Fruit fly (Drosophila melanogaster) whole organism, embryonic: ENCODE data around the gene bmm.
A peak's percentile ranks its signal among the peaks of the same experiment; 100 is the strongest.

Experiments used
- CG10209 ChIP-seq: fragments of 200-800 bp; sonication (Bioruptor generic); optimal IDR thresholded peaks from 3 replicates; lab custom pipeline; 2017; ENCODE audit warnings: missing biosample characterization, mild to moderate bottlenecking, missing genetic modification characterization, missing genetic modification reagents
- CG10267 ChIP-seq: fragments of 200-800 bp; sonication (Bioruptor generic); optimal IDR thresholded peaks from 2 replicates; lab custom pipeline; 2018; ENCODE audit warnings: missing biosample characterization, mild to moderate bottlenecking, missing genetic modification characterization, moderate library complexity
- CG10959 ChIP-seq: fragments of 200-800 bp; sonication (Bioruptor generic); IDR thresholded peaks from 2 replicates; pipeline ENCODE4 v1.3.6; 2022; ENCODE audit warnings: missing biosample characterization, missing genetic modification characterization
- CG11247 ChIP-seq: fragments of 200-800 bp; sonication (Bioruptor generic); IDR thresholded peaks from 2 replicates; pipeline ENCODE4 v1.3.6; 2022; ENCODE audit warnings: missing biosample characterization, missing genetic modification characterization
- CG11456 ChIP-seq: fragments of 200-800 bp; sonication (Bioruptor generic); IDR thresholded peaks from 3 replicates; pipeline ENCODE4 v1.3.6; 2022; ENCODE audit warnings: missing biosample characterization, missing genetic modification characterization
- CG14860 ChIP-seq: fragments of 200-800 bp; sonication (Bioruptor generic); IDR thresholded peaks from 3 replicates; pipeline ENCODE4 v1.3.6; 2022; ENCODE audit warnings: missing biosample characterization, missing genetic modification characterization; ENCODE audit not compliant: partially characterized antibody
- CG17328 ChIP-seq: fragments of 200-800 bp; sonication (Bioruptor generic); IDR thresholded peaks from 2 replicates; pipeline ENCODE4 v1.3.6; 2022; ENCODE audit warnings: missing biosample characterization, missing genetic modification characterization
- CG17612 ChIP-seq: fragments of 200-800 bp; sonication (Bioruptor generic); IDR thresholded peaks from 2 replicates; pipeline ENCODE4 v1.3.6; 2022; ENCODE audit warnings: missing biosample characterization, missing genetic modification characterization
- CG30431 ChIP-seq: fragments of 200-800 bp; sonication (Bioruptor generic); optimal IDR thresholded peaks from 2 replicates; lab custom pipeline; 2017; ENCODE audit warnings: missing biosample characterization, missing genetic modification characterization
- CG3065 ChIP-seq: fragments of 200-800 bp; sonication (Bioruptor generic); optimal IDR thresholded peaks from 2 replicates; lab custom pipeline; 2016; ENCODE audit warnings: missing biosample characterization, missing genetic modification characterization
- CG32772 ChIP-seq: fragments of 200-800 bp; sonication (Bioruptor generic); IDR thresholded peaks from 2 replicates; pipeline ENCODE4 v1.3.6; 2022; ENCODE audit warnings: missing biosample characterization, missing genetic modification characterization
- CG3407 ChIP-seq: fragments of 200-800 bp; sonication (Bioruptor generic); optimal IDR thresholded peaks from 2 replicates; lab custom pipeline; 2018; ENCODE audit warnings: missing biosample characterization, mild to moderate bottlenecking, missing genetic modification characterization
- CG34376 ChIP-seq: fragments of 200-800 bp; sonication (Bioruptor generic); optimal IDR thresholded peaks from 2 replicates; lab custom pipeline; 2018; ENCODE audit warnings: missing biosample characterization, mild to moderate bottlenecking, missing genetic modification characterization
- CG3995 ChIP-seq: fragments of 200-800 bp; sonication (Bioruptor generic); optimal IDR thresholded peaks from 3 replicates; lab custom pipeline; 2016; ENCODE audit warnings: missing biosample characterization, missing genetic modification characterization
- CG4854 ChIP-seq: fragments of 200-800 bp; sonication (Bioruptor generic); optimal IDR thresholded peaks from 2 replicates; lab custom pipeline; 2016; ENCODE audit warnings: missing biosample characterization, missing genetic modification characterization, inconsistent platforms
- CG6854 ChIP-seq: fragments of 200-800 bp; sonication (Bioruptor generic); optimal IDR thresholded peaks from 3 replicates; lab custom pipeline; 2017; ENCODE audit warnings: missing biosample characterization, mild to moderate bottlenecking, missing genetic modification characterization
- CG7271 ChIP-seq: fragments of 200-800 bp; sonication (Bioruptor generic); optimal IDR thresholded peaks from 2 replicates; lab custom pipeline; 2018; ENCODE audit warnings: missing biosample characterization, mild to moderate bottlenecking, missing genetic modification characterization, moderate library complexity
- CTCF ChIP-seq: fragments of 200-800 bp; sonication (Bioruptor generic); optimal IDR thresholded peaks from 2 replicates; lab custom pipeline; 2017; ENCODE audit warnings: missing biosample characterization, mild to moderate bottlenecking, missing genetic modification characterization, moderate library complexity
- Deaf1 ChIP-seq: fragments of 200-800 bp; optimal IDR thresholded peaks from 3 replicates; lab custom pipeline; 2019; ENCODE audit warnings: missing biosample characterization, mild to moderate bottlenecking, missing genetic modification characterization, moderate library complexity
- Drgx ChIP-seq: fragments of 200-800 bp; sonication (Bioruptor generic); IDR thresholded peaks from 2 replicates; pipeline ENCODE4 v1.3.6; 2022; ENCODE audit warnings: missing biosample characterization, missing genetic modification characterization
- Gug ChIP-seq: fragments of 200-800 bp; sonication (Bioruptor generic); IDR thresholded peaks from 4 replicates; pipeline ENCODE4 v1.3.6; 2022; ENCODE audit warnings: missing biosample characterization, missing genetic modification characterization
- Hey ChIP-seq: fragments of 200-800 bp; sonication (Bioruptor generic); optimal IDR thresholded peaks from 3 replicates; lab custom pipeline; 2018; ENCODE audit warnings: missing biosample characterization, mild to moderate bottlenecking, missing genetic modification characterization
- HmgD ChIP-seq: fragments of 200-800 bp; sonication (Bioruptor generic); optimal IDR thresholded peaks from 3 replicates; lab custom pipeline; 2016; ENCODE audit warnings: missing biosample characterization, missing genetic modification characterization
- Hr3 ChIP-seq: fragments of 200-800 bp; sonication (Bioruptor generic); optimal IDR thresholded peaks from 3 replicates; lab custom pipeline; 2016; ENCODE audit warnings: missing biosample characterization, missing genetic modification characterization
- Ptx1 ChIP-seq: fragments of 200-800 bp; sonication (Bioruptor generic); IDR thresholded peaks from 2 replicates; pipeline ENCODE4 v1.3.6; 2022; ENCODE audit warnings: missing biosample characterization, missing genetic modification characterization
- Spps ChIP-seq: fragments of 200-800 bp; sonication (Bioruptor generic); optimal IDR thresholded peaks from 2 replicates; lab custom pipeline; 2018; ENCODE audit warnings: missing biosample characterization, mild to moderate bottlenecking, missing genetic modification characterization
- TFAM ChIP-seq: fragments of 200-800 bp; sonication (Bioruptor generic); optimal IDR thresholded peaks from 2 replicates; lab custom pipeline; 2017; ENCODE audit warnings: missing biosample characterization, missing genetic modification characterization, inconsistent platforms
- Taf1 ChIP-seq: fragments of 200-800 bp; sonication (Bioruptor generic); IDR thresholded peaks from 2 replicates; pipeline ENCODE4 v1.3.6; 2022; ENCODE audit warnings: missing biosample characterization, missing genetic modification characterization
- Tbp ChIP-seq: fragments of >200 bp; optimal IDR thresholded peaks from 2 replicates; lab custom pipeline; 2018; ENCODE audit warnings: missing biosample characterization, missing genetic modification characterization
- amos ChIP-seq: fragments of 200-800 bp; sonication (Bioruptor generic); IDR thresholded peaks from 2 replicates; pipeline ENCODE4 v1.3.6; 2022; ENCODE audit warnings: missing biosample characterization, missing genetic modification characterization; ENCODE audit not compliant: partially characterized antibody
- aop ChIP-seq: fragments of 200-800 bp; sonication (Bioruptor generic); IDR thresholded peaks from 2 replicates; pipeline ENCODE4 v1.3.6; 2022; ENCODE audit warnings: missing biosample characterization, missing genetic modification characterization
- az2 ChIP-seq: fragments of 200-800 bp; sonication (Bioruptor generic); optimal IDR thresholded peaks from 3 replicates; lab custom pipeline; 2016; ENCODE audit warnings: missing biosample characterization, missing genetic modification characterization
- bcd ChIP-seq: fragments of 200-800 bp; sonication (Bioruptor generic); optimal IDR thresholded peaks from 2 replicates; lab custom pipeline; 2017; ENCODE audit warnings: missing biosample characterization, mild to moderate bottlenecking, missing genetic modification characterization
- chif ChIP-seq, 2 experiments: fragments of 200-800 bp; sonication (Bioruptor generic); optimal IDR thresholded peaks; 3 replicates each; lab custom pipeline; 2016; ENCODE audit warnings: missing biosample characterization in 2 of 2, missing genetic modification characterization in 2 of 2
- dati ChIP-seq: fragments of 200-800 bp; sonication (Bioruptor generic); IDR thresholded peaks from 2 replicates; pipeline ENCODE4 v1.3.6; 2022; ENCODE audit warnings: missing biosample characterization, missing genetic modification characterization
- dimm ChIP-seq: fragments of 200-800 bp; sonication (Bioruptor generic); IDR thresholded peaks from 2 replicates; pipeline ENCODE4 v1.3.6; 2022; ENCODE audit warnings: missing biosample characterization, missing genetic modification characterization
- dpn ChIP-seq, 2 experiments: fragments of 200-800 bp; sonication (Bioruptor generic); optimal IDR thresholded peaks; 3 replicates each; lab custom pipeline; 2016; ENCODE audit warnings: missing biosample characterization in 2 of 2, missing genetic modification characterization in 2 of 2
- exex ChIP-seq: fragments of 200-800 bp; sonication (Bioruptor generic); optimal IDR thresholded peaks from 4 replicates; lab custom pipeline; 2018; ENCODE audit warnings: missing biosample characterization, mild to moderate bottlenecking, missing genetic modification characterization, moderate library complexity
- fu2 ChIP-seq: fragments of 200-800 bp; sonication (Bioruptor generic); optimal IDR thresholded peaks from 2 replicates; lab custom pipeline; 2016; ENCODE audit warnings: missing biosample characterization, missing genetic modification characterization
- gsb ChIP-seq: fragments of 200-800 bp; sonication (Bioruptor generic); IDR thresholded peaks from 2 replicates; pipeline ENCODE4 v1.3.6; 2022; ENCODE audit warnings: missing biosample characterization, missing genetic modification characterization
- inv ChIP-seq: fragments of 200-800 bp; sonication (Bioruptor generic); IDR thresholded peaks from 2 replicates; pipeline ENCODE4 v1.3.6; 2022; ENCODE audit warnings: missing biosample characterization, missing genetic modification characterization; ENCODE audit not compliant: partially characterized antibody
- ken ChIP-seq: fragments of 200-800 bp; sonication (Bioruptor generic); IDR thresholded peaks from 3 replicates; pipeline ENCODE4 v1.3.6; 2022; ENCODE audit warnings: missing biosample characterization, missing genetic modification characterization
- maf-S ChIP-seq: fragments of 200-800 bp; sonication (Bioruptor generic); optimal IDR thresholded peaks from 2 replicates; lab custom pipeline; 2016; ENCODE audit warnings: missing biosample characterization, missing genetic modification characterization
- nom ChIP-seq: fragments of 200-800 bp; sonication (Bioruptor generic); optimal IDR thresholded peaks from 2 replicates; lab custom pipeline; 2017; ENCODE audit warnings: missing biosample characterization, missing genetic modification characterization, mild to moderate bottlenecking, moderate library complexity, missing genetic modification reagents
- ro ChIP-seq: fragments of 200-800 bp; sonication (Bioruptor generic); IDR thresholded peaks from 2 replicates; pipeline ENCODE4 v1.3.6; 2022; ENCODE audit warnings: missing biosample characterization, missing genetic modification characterization
- sens-2 ChIP-seq: fragments of 200-800 bp; sonication (Bioruptor generic); IDR thresholded peaks from 2 replicates; pipeline ENCODE4 v1.3.6; 2022; ENCODE audit warnings: missing biosample characterization, missing genetic modification characterization
- sna ChIP-seq: fragments of 200-800 bp; sonication (Bioruptor generic); IDR thresholded peaks from 2 replicates; pipeline ENCODE4 v1.3.6; 2022; ENCODE audit warnings: missing biosample characterization, missing genetic modification characterization; ENCODE audit not compliant: partially characterized antibody
- sug ChIP-seq: fragments of 200-800 bp; optimal IDR thresholded peaks from 2 replicates; lab custom pipeline; 2019; ENCODE audit warnings: missing biosample characterization, mild to moderate bottlenecking, missing genetic modification characterization, moderate library complexity
- tna ChIP-seq: fragments of 200-800 bp; sonication (Bioruptor generic); IDR thresholded peaks from 2 replicates; pipeline ENCODE4 v1.3.6; 2022; ENCODE audit warnings: missing biosample characterization, missing genetic modification characterization; ENCODE audit not compliant: partially characterized antibody
- trem ChIP-seq: fragments of 200-800 bp; optimal IDR thresholded peaks from 3 replicates; lab custom pipeline; 2019; ENCODE audit warnings: missing biosample characterization, mild to moderate bottlenecking, missing genetic modification characterization, moderate library complexity
- unc-4 ChIP-seq: fragments of 200-800 bp; sonication (Bioruptor generic); IDR thresholded peaks from 2 replicates; pipeline ENCODE4 v1.3.6; 2022; ENCODE audit warnings: missing biosample characterization, missing genetic modification characterization; ENCODE audit not compliant: partially characterized antibody

Gene bmm

DNA sequence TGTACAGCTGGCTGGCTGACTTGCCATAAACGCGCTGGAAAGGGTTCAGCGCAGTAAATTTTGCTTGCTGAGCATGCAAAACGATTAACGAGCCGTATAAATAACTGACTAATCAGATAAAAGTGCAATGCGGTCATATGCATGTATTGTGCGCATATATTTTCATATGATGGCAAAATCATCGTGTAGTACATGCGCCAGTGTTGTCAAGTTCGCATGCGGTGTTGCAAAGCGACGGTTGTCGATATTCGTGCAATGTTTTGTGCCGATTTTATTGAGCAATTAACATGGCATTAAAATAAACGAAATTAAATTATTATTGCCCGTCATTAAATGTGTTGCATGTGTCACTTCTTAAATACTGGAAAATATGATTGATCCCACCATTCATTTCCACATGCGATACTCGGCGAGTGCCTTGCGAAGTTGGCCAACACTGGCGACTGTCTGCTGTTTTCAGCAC is 3.9 kb upstream of the bmm start (continued):
- TF ChIP-seq Spps (tag; lab: Kevin White, UChicago) (peak; percentile 10), trem (tag; lab: Kevin White, UChicago) (peak; percentile 45), dpn (GFP tag; optimal IDR thresholded peaks at IDR 0.05; lab: Kevin White, UChicago) (peak; percentile 89), amos (peak; percentile 78), ken (GFP tag; lab: Robert Waterston, UW) (peak; percentile 79; the same call in 2 of the 3 replicates), aop (GFP tag; lab: Robert Waterston, UW) (no peak), sens-2 (GFP tag; lab: Robert Waterston, UW) (no peak), unc-4 (peak; percentile 76), tna (GFP tag; lab: Robert Waterston, UW) (peak; percentile 44), CG34376 (GFP tag; lab: Kevin White, UChicago) (peak; percentile 38), sug (tag; lab: Kevin White, UChicago) (no peak), CG3995 (GFP tag; lab: Kevin White, UChicago) (peak; percentile 47), Hr3 (peak; percentile 63), CG3407 (GFP tag; lab: Kevin White, UChicago) (peak; percentile 16), CG11456 (GFP tag; lab: Robert Waterston, UW) (peak; percentile 76), bcd (GFP tag; lab: Kevin White, UChicago) (peak; percentile 69), CG4854 (GFP tag; lab: Kevin White, UChicago) (peak; percentile 84), CG3065 (GFP tag; lab: Kevin White, UChicago) (peak; percentile 54), CG32772 (peak; percentile 71), ro (GFP tag; lab: Robert Waterston, UW) (peak; percentile 44), Ptx1 (GFP tag; lab: Robert Waterston, UW) (peak; percentile 83), Tbp (GFP tag; lab: Kevin White, UChicago) (peak; percentile 39), fu2 (GFP tag; lab: Kevin White, UChicago) (peak; percentile 80), CG14860 (GFP tag; lab: Robert Waterston, UW) (peak; percentile 76), Deaf1 (tag; lab: Kevin White, UChicago) (no peak), TFAM (GFP tag; lab: Kevin White, UChicago) (no peak), Hey (tag; lab: Kevin White, UChicago) (no peak), gsb (GFP tag; lab: Robert Waterston, UW) (peak; percentile 50; the same call in 1 of the 2 replicates), CG6854 (GFP tag; lab: Kevin White, UChicago) (no peak), dati (no peak), az2 (peak; percentile 74), CG10267 (tag; lab: Kevin White, UChicago) (peak; percentile 96), Gug (peak; percentile 65; the same call in 3 of the 4 replicates), sna (GFP tag; lab: Robert Waterston, UW) (peak; percentile 59), CG7271 (no peak), CG30431 (GFP tag; lab: Kevin White, UChicago) (peak; percentile 73), CTCF (GFP tag; lab: Kevin White, UChicago) (peak; percentile 12), CG11247 (GFP tag; lab: Robert Waterston, UW) (peak; percentile 82), inv (peak; percentile 80), CG10209 (peak; percentile 69), CG10959 (GFP tag; lab: Robert Waterston, UW) (peak; percentile 57; the same call in 1 of the 2 replicates), CG17328 (GFP tag; lab: Robert Waterston, UW) (peak; percentile 58), exex (tag; lab: Kevin White, UChicago) (no peak), chif (GFP tag; optimal IDR thresholded peaks at IDR 0.05; lab: Kevin White, UChicago) (peak; percentile 75 to 81), nom (GFP tag; lab: Kevin White, UChicago) (peak; percentile 41), CG17612 (peak; percentile 49; the same call in 1 of the 2 replicates), Taf1 (GFP tag; lab: Robert Waterston, UW) (peak; percentile 69), Drgx (GFP tag; lab: Robert Waterston, UW) (peak; percentile 70; the same call in 1 of the 2 replicates), maf-S (GFP tag; lab: Kevin White, UChicago) (peak; percentile 85), HmgD (peak; percentile 88), dimm (no peak)
